Fruit fly (Drosophila melanogaster): ENCODE data around the gene sl.
A peak's percentile ranks its signal among the peaks of the same experiment; 100 is the strongest.

The sl gene

DNA sequence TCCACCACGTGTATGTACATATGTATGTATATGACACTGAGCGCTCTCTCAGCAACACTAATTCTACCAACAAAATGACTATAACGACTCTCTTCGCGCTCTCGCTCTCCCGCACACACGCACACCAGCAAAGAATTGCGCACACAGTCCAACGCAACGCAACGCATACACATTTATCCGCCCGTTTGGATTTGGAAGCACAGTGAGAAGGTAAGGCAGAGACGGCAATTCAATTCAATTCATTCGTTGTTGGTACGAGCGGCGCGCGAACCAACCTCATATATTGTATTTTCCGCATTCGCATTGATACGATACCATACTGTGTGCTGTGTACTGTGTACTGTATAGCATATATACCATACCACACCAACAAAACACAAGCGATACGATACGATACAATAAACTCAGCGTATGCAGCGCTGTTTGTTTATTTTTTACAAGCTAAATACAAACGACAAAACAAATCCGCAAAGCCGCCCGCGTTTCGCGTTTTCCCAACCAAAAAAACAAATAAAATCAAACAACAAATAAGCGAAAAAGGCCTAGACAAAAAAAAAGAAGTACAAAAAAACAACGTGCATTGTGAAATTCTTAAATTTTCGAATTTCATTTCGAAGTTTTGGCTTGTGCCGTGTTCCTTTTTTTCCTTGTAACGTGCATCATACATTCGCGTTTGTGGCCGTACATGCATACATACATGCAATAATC lies 16.5 kb upstream of the sl start, which contains the start of the genes CG9921 and Dsp1 (continued):
- 0 out of 2 replicates have a peak, but pooled peaks have one; percentile 21 for TF ChIP-seq unc-4 (GFP tag; IDR thresholded peaks at IDR 0.05; ENCODE audit: partially characterized antibody)
- no peak for TF ChIP-seq CG2875 (GFP tag; optimal IDR thresholded peaks at IDR 0.05)
- TF ChIP-seq stwl (tag; optimal IDR thresholded peaks at IDR 0.05) = no peak
- TF ChIP-seq inv (GFP tag; IDR thresholded peaks at IDR 0.05; ENCODE audit: partially characterized antibody) = no peak
- no peak for TF ChIP-seq mirr (GFP tag; optimal IDR thresholded peaks at IDR 0.05)
- TF ChIP-seq tna (GFP tag; IDR thresholded peaks at IDR 0.05; ENCODE audit: partially characterized antibody) = no peak
- no peak for TF ChIP-seq twi (tag; optimal IDR thresholded peaks at IDR 0.05)
- no peak for TF ChIP-seq CG18619 (GFP tag; optimal IDR thresholded peaks at IDR 0.05)
- no peak for TF ChIP-seq CG3995 (GFP tag; optimal IDR thresholded peaks at IDR 0.05)
- TF ChIP-seq CG13424 (tag; optimal IDR thresholded peaks at IDR 0.05) = no peak
- no peak for TF ChIP-seq CG2120 (GFP tag; optimal IDR thresholded peaks at IDR 0.05)
- TF ChIP-seq CG32772 (GFP tag; IDR thresholded peaks at IDR 0.05) = no peak
- no peak for TF ChIP-seq kay (GFP tag; optimal IDR thresholded peaks at IDR 0.05)
- peak; percentile 72 for TF ChIP-seq rib (GFP tag; IDR thresholded peaks at IDR 0.05)
- no peak for TF ChIP-seq dm (GFP tag; optimal IDR thresholded peaks at IDR 0.05)
- peak; percentile 26; the same call in 1 of the 2 replicates for TF ChIP-seq Taf1 (GFP tag; IDR thresholded peaks at IDR 0.05)
- TF ChIP-seq Camta (GFP tag; optimal IDR thresholded peaks at IDR 0.05) = no peak
- TF ChIP-seq chn (GFP tag; optimal IDR thresholded peaks at IDR 0.05) = no peak
- TF ChIP-seq hkb (optimal IDR thresholded peaks at IDR 0.05) = no peak
- TF ChIP-seq hkb (GFP tag; IDR thresholded peaks at IDR 0.05) = no peak; the same call in 1 of the 2 replicates
- no peak for TF ChIP-seq CG15073 (GFP tag; optimal IDR thresholded peaks at IDR 0.05)
- no peak for TF ChIP-seq oc (tag; optimal IDR thresholded peaks at IDR 0.05)
- no peak for TF ChIP-seq CG4424 (GFP tag; optimal IDR thresholded peaks at IDR 0.05)
- TF ChIP-seq Atf3 (GFP tag; optimal IDR thresholded peaks at IDR 0.05) = no peak
- TF ChIP-seq Lim3 (GFP tag; IDR thresholded peaks at IDR 0.05) = no peak
- TF ChIP-seq CG8765 (GFP tag; IDR thresholded peaks at IDR 0.05) = no peak
- TF ChIP-seq CG13296 (GFP tag; optimal IDR thresholded peaks at IDR 0.05) = peak; percentile 29
- no peak for TF ChIP-seq CG8281 (tag; optimal IDR thresholded peaks at IDR 0.05)
- no peak for TF ChIP-seq CG5180 (GFP tag; optimal IDR thresholded peaks at IDR 0.05)
- no peak for TF ChIP-seq Sox102F (GFP tag; optimal IDR thresholded peaks at IDR 0.05)
- TF ChIP-seq sim (GFP tag; IDR thresholded peaks at IDR 0.05) = no peak
- TF ChIP-seq CG8388 (GFP tag; optimal IDR thresholded peaks at IDR 0.05) = no peak
- no peak for TF ChIP-seq pita (GFP tag; optimal IDR thresholded peaks at IDR 0.05)
- no peak for TF ChIP-seq Sry-β (GFP tag; optimal IDR thresholded peaks at IDR 0.05)
- TF ChIP-seq bowl (GFP tag; IDR thresholded peaks at IDR 0.05) = no peak
- no peak for TF ChIP-seq disco-r (GFP tag; optimal IDR thresholded peaks at IDR 0.05)
- TF ChIP-seq CG17328 (GFP tag; IDR thresholded peaks at IDR 0.05) = no peak
- no peak for TF ChIP-seq CG18764 (GFP tag; optimal IDR thresholded peaks at IDR 0.05)
- TF ChIP-seq CG13287 (GFP tag; IDR thresholded peaks at IDR 0.05; ENCODE audit: partially characterized antibody) = peak; percentile 11; the same call in 1 of the 2 replicates
- TF ChIP-seq Atf6 (GFP tag; IDR thresholded peaks at IDR 0.05) = peak; percentile 44
- no peak for TF ChIP-seq CG9876 (GFP tag; optimal IDR thresholded peaks at IDR 0.05)
- TF ChIP-seq cad (GFP tag; optimal IDR thresholded peaks at IDR 0.05) = peak; percentile 27
- no peak for TF ChIP-seq CG6254 (GFP tag; optimal IDR thresholded peaks at IDR 0.05)
- no peak for TF ChIP-seq CG4854 (GFP tag; optimal IDR thresholded peaks at IDR 0.05)
- no peak for TF ChIP-seq ATbp (GFP tag; optimal IDR thresholded peaks at IDR 0.05)
- TF ChIP-seq HmgZ (tag; optimal IDR thresholded peaks at IDR 0.05) = peak; percentile 65
- TF ChIP-seq CG16815 (GFP tag; optimal IDR thresholded peaks at IDR 0.05) = no peak
- no peak for TF ChIP-seq trem (tag; optimal IDR thresholded peaks at IDR 0.05)
- TF ChIP-seq Poxn (GFP tag; IDR thresholded peaks at IDR 0.05) = no peak
- TF ChIP-seq CG11247 (GFP tag; IDR thresholded peaks at IDR 0.05) = no peak
- TF ChIP-seq row (GFP tag; IDR thresholded peaks at IDR 0.05) = no peak

Measured in whole organism, embryonic.